Fruit fly (Drosophila melanogaster) whole organism, embryonic: Measurements from ENCODE around the gene CG11089.

Source experiments
- CG1024 ChIP-seq: fragments of 200-800 bp; sonication (Bioruptor generic); IDR thresholded peaks from 2 replicates; pipeline ENCODE4 v1.3.6; 2022; ENCODE audit warnings: missing biosample characterization, missing genetic modification characterization
- CG10366 ChIP-seq: fragments of 200-800 bp; sonication (Bioruptor generic); IDR thresholded peaks from 2 replicates; pipeline ENCODE4 v1.3.6; 2022; ENCODE audit warnings: missing biosample characterization, missing genetic modification characterization
- CG12659 ChIP-seq: fragments of 200-800 bp; sonication (Bioruptor generic); optimal IDR thresholded peaks from 3 replicates; lab custom pipeline; 2017; ENCODE audit warnings: mild to moderate bottlenecking, missing biosample characterization, missing genetic modification reagents, missing genetic modification characterization
- CG13775 ChIP-seq: fragments of 200-800 bp; sonication (Bioruptor generic); optimal IDR thresholded peaks from 3 replicates; lab custom pipeline; 2017; ENCODE audit warnings: missing biosample characterization, mild to moderate bottlenecking, missing genetic modification characterization
- CG15269 ChIP-seq: fragments of 200-800 bp; sonication (Bioruptor generic); optimal IDR thresholded peaks from 2 replicates; lab custom pipeline; 2018; ENCODE audit warnings: missing biosample characterization, mild to moderate bottlenecking, missing genetic modification characterization, moderate library complexity
- CG15514 ChIP-seq: fragments of 200-800 bp; sonication (Bioruptor generic); optimal IDR thresholded peaks from 3 replicates; lab custom pipeline; 2017; ENCODE audit warnings: missing biosample characterization, missing genetic modification characterization, mild to moderate bottlenecking, moderate library complexity, missing genetic modification reagents
- CG15696 ChIP-seq: fragments of 200-800 bp; sonication (Bioruptor generic); optimal IDR thresholded peaks from 2 replicates; lab custom pipeline; 2019; ENCODE audit warnings: missing biosample characterization, mild to moderate bottlenecking, missing genetic modification characterization, moderate library complexity
- CG17328 ChIP-seq: fragments of 200-800 bp; sonication (Bioruptor generic); IDR thresholded peaks from 2 replicates; pipeline ENCODE4 v1.3.6; 2022; ENCODE audit warnings: missing biosample characterization, missing genetic modification characterization
- CG17802 ChIP-seq: fragments of 200-800 bp; sonication (Bioruptor generic); optimal IDR thresholded peaks from 2 replicates; lab custom pipeline; 2018; ENCODE audit warnings: missing biosample characterization, mild to moderate bottlenecking, missing genetic modification characterization, moderate library complexity
- CG18476 ChIP-seq: fragments of 200-800 bp; sonication (Bioruptor generic); optimal IDR thresholded peaks from 2 replicates; lab custom pipeline; 2016; ENCODE audit warnings: missing biosample characterization, mild to moderate bottlenecking, missing genetic modification characterization
- CG2712 ChIP-seq: fragments of 200-800 bp; optimal IDR thresholded peaks from 3 replicates; lab custom pipeline; 2019; ENCODE audit warnings: missing biosample characterization, mild to moderate bottlenecking, missing genetic modification characterization, moderate library complexity
- CG30020 ChIP-seq: fragments of 200-800 bp; optimal IDR thresholded peaks from 2 replicates; lab custom pipeline; 2019; ENCODE audit warnings: missing biosample characterization, mild to moderate bottlenecking, missing genetic modification characterization, moderate library complexity
- CG32772 ChIP-seq: fragments of 200-800 bp; sonication (Bioruptor generic); IDR thresholded peaks from 2 replicates; pipeline ENCODE4 v1.3.6; 2022; ENCODE audit warnings: missing biosample characterization, missing genetic modification characterization
- CG34376 ChIP-seq: fragments of 200-800 bp; sonication (Bioruptor generic); optimal IDR thresholded peaks from 2 replicates; lab custom pipeline; 2018; ENCODE audit warnings: missing biosample characterization, mild to moderate bottlenecking, missing genetic modification characterization
- CG3995 ChIP-seq: fragments of 200-800 bp; sonication (Bioruptor generic); optimal IDR thresholded peaks from 3 replicates; lab custom pipeline; 2016; ENCODE audit warnings: missing biosample characterization, missing genetic modification characterization
- CG4617 ChIP-seq: fragments of 200-800 bp; sonication (Bioruptor generic); optimal IDR thresholded peaks from 3 replicates; lab custom pipeline; 2016; ENCODE audit warnings: missing biosample characterization, missing genetic modification characterization, borderline replicate concordance
- CG4854 ChIP-seq: fragments of 200-800 bp; sonication (Bioruptor generic); optimal IDR thresholded peaks from 2 replicates; lab custom pipeline; 2016; ENCODE audit warnings: missing biosample characterization, missing genetic modification characterization, inconsistent platforms
- CG5180 ChIP-seq: fragments of 200-800 bp; sonication (Bioruptor generic); optimal IDR thresholded peaks from 3 replicates; lab custom pipeline; 2017; ENCODE audit warnings: missing biosample characterization, missing genetic modification characterization, mild to moderate bottlenecking, moderate library complexity, missing genetic modification reagents
- CG8388 ChIP-seq: fragments of 200-800 bp; sonication (Bioruptor generic); optimal IDR thresholded peaks from 2 replicates; lab custom pipeline; 2019; ENCODE audit warnings: missing biosample characterization, mild to moderate bottlenecking, missing genetic modification characterization, moderate library complexity
- CG9437 ChIP-seq: fragments of 200-800 bp; sonication (Bioruptor generic); optimal IDR thresholded peaks from 2 replicates; lab custom pipeline; 2018; ENCODE audit warnings: missing biosample characterization, mild to moderate bottlenecking, missing genetic modification characterization
- Chrac-16 ChIP-seq: fragments of 200-800 bp; sonication (Bioruptor generic); optimal IDR thresholded peaks from 3 replicates; lab custom pipeline; 2016; ENCODE audit warnings: missing biosample characterization, missing genetic modification characterization
- CkIIα-i1 ChIP-seq: fragments of 200-800 bp; sonication (Bioruptor generic); IDR thresholded peaks from 2 replicates; pipeline ENCODE4 v1.3.6; 2022; ENCODE audit warnings: missing biosample characterization, missing genetic modification characterization
- D19B ChIP-seq: fragments of 200-800 bp; sonication (Bioruptor generic); optimal IDR thresholded peaks from 2 replicates; lab custom pipeline; 2017; ENCODE audit warnings: missing biosample characterization, mild to moderate bottlenecking, missing genetic modification characterization
- Dip3 ChIP-seq: fragments of 200-800 bp; sonication (Bioruptor generic); optimal IDR thresholded peaks from 3 replicates; lab custom pipeline; 2016; ENCODE audit warnings: missing biosample characterization, missing genetic modification characterization
- Dll ChIP-seq: fragments of 200-800 bp; sonication (Bioruptor generic); IDR thresholded peaks from 4 replicates; pipeline ENCODE4 v1.3.6; 2022; ENCODE audit warnings: missing biosample characterization, missing genetic modification characterization; ENCODE audit not compliant: partially characterized antibody
- Dp ChIP-seq: fragments of 200-800 bp; sonication (Bioruptor generic); optimal IDR thresholded peaks from 2 replicates; lab custom pipeline; 2018; ENCODE audit warnings: missing biosample characterization, mild to moderate bottlenecking, missing genetic modification characterization, moderate library complexity
- Drgx ChIP-seq: fragments of 200-800 bp; sonication (Bioruptor generic); IDR thresholded peaks from 2 replicates; pipeline ENCODE4 v1.3.6; 2022; ENCODE audit warnings: missing biosample characterization, missing genetic modification characterization
- Fer1 ChIP-seq: fragments of 200-800 bp; sonication (Bioruptor generic); optimal IDR thresholded peaks from 2 replicates; lab custom pipeline; 2017; ENCODE audit warnings: missing biosample characterization, mild to moderate bottlenecking, missing genetic modification characterization
- HLH4C ChIP-seq: fragments of 200-800 bp; sonication (Bioruptor generic); IDR thresholded peaks from 3 replicates; pipeline ENCODE4 v1.3.6; 2022; ENCODE audit warnings: missing biosample characterization, missing genetic modification characterization; ENCODE audit not compliant: partially characterized antibody
- Lhr ChIP-seq: fragments of 200-800 bp; sonication (Bioruptor generic); optimal IDR thresholded peaks from 3 replicates; lab custom pipeline; 2017; ENCODE audit warnings: mild to moderate bottlenecking, missing biosample characterization, missing genetic modification reagents, missing genetic modification characterization
- Mad ChIP-seq: fragments of 200-800 bp; sonication (Bioruptor generic); optimal IDR thresholded peaks from 2 replicates; lab custom pipeline; 2016; ENCODE audit warnings: missing biosample characterization, missing genetic modification characterization
- NC2β ChIP-seq: fragments of 200-800 bp; sonication (Bioruptor generic); optimal IDR thresholded peaks from 2 replicates; lab custom pipeline; 2016; ENCODE audit warnings: missing biosample characterization, missing genetic modification characterization
- Six4 ChIP-seq: fragments of 200-800 bp; sonication (Bioruptor generic); optimal IDR thresholded peaks from 2 replicates; lab custom pipeline; 2016; ENCODE audit warnings: missing biosample characterization, missing genetic modification characterization
- TFAM ChIP-seq: fragments of 200-800 bp; sonication (Bioruptor generic); optimal IDR thresholded peaks from 2 replicates; lab custom pipeline; 2017; ENCODE audit warnings: missing biosample characterization, missing genetic modification characterization, inconsistent platforms
- Xrp1 ChIP-seq: fragments of 200-800 bp; sonication (Bioruptor generic); IDR thresholded peaks from 2 replicates; pipeline ENCODE4 v1.3.6; 2022; ENCODE audit warnings: missing biosample characterization, missing genetic modification characterization
- amos ChIP-seq: fragments of 200-800 bp; sonication (Bioruptor generic); IDR thresholded peaks from 2 replicates; pipeline ENCODE4 v1.3.6; 2022; ENCODE audit warnings: missing biosample characterization, missing genetic modification characterization; ENCODE audit not compliant: partially characterized antibody
- cad ChIP-seq: fragments of >200 bp; optimal IDR thresholded peaks from 2 replicates; lab custom pipeline; 2017; ENCODE audit warnings: missing biosample characterization, missing genetic modification characterization
- corto ChIP-seq: fragments of 200-800 bp; sonication (Bioruptor generic); optimal IDR thresholded peaks from 2 replicates; lab custom pipeline; 2016; ENCODE audit warnings: missing biosample characterization, mild to moderate bottlenecking, missing genetic modification characterization, moderate library complexity
- croc ChIP-seq: fragments of 200-800 bp; sonication (Bioruptor generic); conservative IDR thresholded peaks from 3 replicates; pipeline ENCODE4 v1.3.6; 2022; ENCODE audit warnings: missing biosample characterization, missing genetic modification characterization
- fd64A ChIP-seq: fragments of 200-800 bp; sonication (Bioruptor generic); optimal IDR thresholded peaks from 3 replicates; lab custom pipeline; 2018; ENCODE audit warnings: missing biosample characterization, mild to moderate bottlenecking, missing genetic modification characterization
- gt ChIP-seq: fragments of 200-800 bp; sonication (Bioruptor generic); IDR thresholded peaks from 2 replicates; pipeline ENCODE4 v1.3.6; 2022; ENCODE audit warnings: missing biosample characterization, missing genetic modification characterization
- ken ChIP-seq: fragments of 200-800 bp; sonication (Bioruptor generic); IDR thresholded peaks from 3 replicates; pipeline ENCODE4 v1.3.6; 2022; ENCODE audit warnings: missing biosample characterization, missing genetic modification characterization
- lab ChIP-seq: fragments of 200-800 bp; sonication (Bioruptor generic); optimal IDR thresholded peaks from 3 replicates; lab custom pipeline; 2017; ENCODE audit warnings: missing biosample characterization, missing genetic modification characterization, mild to moderate bottlenecking, moderate library complexity, missing genetic modification reagents
- mld ChIP-seq: fragments of 200-800 bp; sonication (Bioruptor generic); IDR thresholded peaks from 3 replicates; pipeline ENCODE4 v1.3.6; 2022; ENCODE audit warnings: missing biosample characterization, missing genetic modification characterization; ENCODE audit not compliant: partially characterized antibody
- nerfin-2 ChIP-seq: fragments of 200-800 bp; sonication (Bioruptor generic); IDR thresholded peaks from 2 replicates; pipeline ENCODE4 v1.3.6; 2022; ENCODE audit warnings: missing biosample characterization, missing genetic modification characterization; ENCODE audit not compliant: partially characterized antibody
- otp ChIP-seq: fragments of 200-800 bp; sonication (Bioruptor generic); IDR thresholded peaks from 3 replicates; pipeline ENCODE4, ENCODE4 v1.3.6; 2022; ENCODE audit warnings: missing biosample characterization, missing genetic modification characterization
- prd ChIP-seq, 3 experiments: fragments of >200 bp in 2 of 3; fragments of 200-800 bp in 1 of 3; sonication (Bioruptor generic) in 1 of 3; optimal IDR thresholded peaks in 2 of 3; IDR thresholded peaks in 1 of 3; 2 replicates in 2 of 3; 3 replicates in 1 of 3; pipeline versions ENCODE4 v1.3.6 to Lab custom; 2017 to 2022; ENCODE audit warnings: missing biosample characterization in 1 of 3, missing genetic modification characterization in 1 of 3
- slp2 ChIP-seq: fragments of 200-800 bp; sonication (Bioruptor generic); optimal IDR thresholded peaks from 2 replicates; lab custom pipeline; 2016; ENCODE audit warnings: missing biosample characterization, missing genetic modification characterization
- zen2 ChIP-seq: fragments of 200-800 bp; sonication (Bioruptor generic); IDR thresholded peaks from 3 replicates; pipeline ENCODE4 v1.3.6; 2022; ENCODE audit warnings: missing biosample characterization, missing genetic modification characterization; ENCODE audit not compliant: partially characterized antibody

Gene CG11089

dm6 chr3R:24829887-24830351, 46.9 kb upstream of the CG11089 start, which contains the start of the genes Kaz and CG43273 (continued):
- TF ChIP-seq croc (no peak), CG12659 (GFP tag; lab: Kevin White, UChicago) (peak; percentile 68), CG17802 (tag; lab: Kevin White, UChicago) (no peak), prd (optimal IDR thresholded peaks at IDR 0.05; lab: Kevin White, UChicago) (no peak), prd (GFP tag; IDR thresholded peaks at IDR 0.05; lab: Robert Waterston, UW) (peak; percentile 64; the same call in 2 of the 3 replicates), CG18476 (GFP tag; lab: Kevin White, UChicago) (peak; percentile 31), CG8388 (GFP tag; lab: Kevin White, UChicago) (no peak), CG10366 (GFP tag; lab: Robert Waterston, UW) (peak; percentile 49; the same call in 1 of the 2 replicates), zen2 (GFP tag; lab: Robert Waterston, UW) (no peak), cad (no peak), Xrp1 (peak; percentile 40; the same call in 1 of the 2 replicates), CkIIα-i1 (GFP tag; lab: Robert Waterston, UW) (no peak), CG32772 (GFP tag; lab: Robert Waterston, UW) (no peak), CG13775 (peak; percentile 66), TFAM (GFP tag; lab: Kevin White, UChicago) (no peak), lab (no peak), CG9437 (GFP tag; lab: Kevin White, UChicago) (peak; percentile 25), amos (GFP tag; lab: Robert Waterston, UW) (no peak), CG5180 (GFP tag; lab: Kevin White, UChicago) (no peak), CG15696 (tag; lab: Kevin White, UChicago) (peak; percentile 67), Chrac-16 (GFP tag; lab: Kevin White, UChicago) (peak; percentile 59), nerfin-2 (GFP tag; lab: Robert Waterston, UW) (no peak), Dll (GFP tag; lab: Robert Waterston, UW) (0 out of 4 replicates have a peak, but pooled peaks have one; percentile 25), D19B (GFP tag; lab: Kevin White, UChicago) (no peak), slp2 (GFP tag; lab: Kevin White, UChicago) (no peak), mld (GFP tag; lab: Robert Waterston, UW) (no peak), fd64A (GFP tag; lab: Kevin White, UChicago) (no peak), CG34376 (GFP tag; lab: Kevin White, UChicago) (peak; percentile 14), CG3995 (GFP tag; lab: Kevin White, UChicago) (no peak), Six4 (GFP tag; lab: Kevin White, UChicago) (peak; percentile 40), CG4854 (GFP tag; lab: Kevin White, UChicago) (no peak), CG4617 (peak; percentile 57), otp (no peak), CG30020 (peak; percentile 68), CG2712 (tag; lab: Kevin White, UChicago) (peak; percentile 70), Lhr (no peak), gt (GFP tag; lab: Robert Waterston, UW) (no peak), Fer1 (GFP tag; lab: Kevin White, UChicago) (no peak), CG15269 (tag; lab: Kevin White, UChicago) (no peak), CG17328 (GFP tag; lab: Robert Waterston, UW) (peak; percentile 33; the same call in 1 of the 2 replicates), NC2β (GFP tag; lab: Kevin White, UChicago) (no peak), Mad (peak; percentile 36), Dip3 (GFP tag; lab: Kevin White, UChicago) (no peak), CG1024 (GFP tag; lab: Robert Waterston, UW) (no peak), CG15514 (GFP tag; lab: Kevin White, UChicago) (peak; percentile 37), Drgx (GFP tag; lab: Robert Waterston, UW) (no peak), corto (GFP tag; lab: Kevin White, UChicago) (no peak), Dp (GFP tag; lab: Kevin White, UChicago) (peak; percentile 1), HLH4C (no peak), ken (GFP tag; lab: Robert Waterston, UW) (peak; percentile 57; the same call in 2 of the 3 replicates)
